Worm (Caenorhabditis elegans) whole organism, L2 larva: ENCODE measurements around the gene R05G9R.1.

Experiments
- elt-3 ChIP-seq: sonication (generic microtip); optimal IDR thresholded peaks from 2 replicates; lab custom pipeline; 2017; ENCODE audit warnings: missing biosample characterization, missing genetic modification characterization
- fos-1 ChIP-seq: fragments of 150-350 bp; optimal IDR thresholded peaks from 2 replicates; lab custom pipeline; 2014; ENCODE audit warnings: missing biosample characterization, missing genetic modification characterization
- lin-39 ChIP-seq: fragments of 150-350 bp; optimal IDR thresholded peaks from 2 replicates; lab custom pipeline; 2014; ENCODE audit warnings: missing biosample characterization, missing genetic modification reagents, missing genetic modification characterization
- lsy-2 ChIP-seq, 2 experiments: fragments of 150-350 bp in 1 of 2; sonication (generic microtip) in 1 of 2; optimal IDR thresholded peaks; 2 replicates each; lab custom pipeline; 2014 to 2017; ENCODE audit warnings: missing biosample characterization in 2 of 2, missing genetic modification characterization in 2 of 2
- nhr-237 ChIP-seq: fragments of 150-350 bp; optimal IDR thresholded peaks from 2 replicates; lab custom pipeline; 2014; ENCODE audit warnings: missing biosample characterization, missing genetic modification characterization
- nhr-25 ChIP-seq: fragments of 150-350 bp; sonication (generic microtip); optimal IDR thresholded peaks from 3 replicates; lab custom pipeline; 2014; ENCODE audit warnings: missing biosample characterization, missing genetic modification characterization
- nhr-77 ChIP-seq: fragments of 150-350 bp; optimal IDR thresholded peaks from 2 replicates; lab custom pipeline; 2014; ENCODE audit warnings: missing biosample characterization, missing genetic modification characterization
- ztf-11 ChIP-seq: sonication (generic microtip); optimal IDR thresholded peaks from 2 replicates; lab custom pipeline; 2017; ENCODE audit warnings: missing biosample characterization, missing genetic modification characterization

DNA sequence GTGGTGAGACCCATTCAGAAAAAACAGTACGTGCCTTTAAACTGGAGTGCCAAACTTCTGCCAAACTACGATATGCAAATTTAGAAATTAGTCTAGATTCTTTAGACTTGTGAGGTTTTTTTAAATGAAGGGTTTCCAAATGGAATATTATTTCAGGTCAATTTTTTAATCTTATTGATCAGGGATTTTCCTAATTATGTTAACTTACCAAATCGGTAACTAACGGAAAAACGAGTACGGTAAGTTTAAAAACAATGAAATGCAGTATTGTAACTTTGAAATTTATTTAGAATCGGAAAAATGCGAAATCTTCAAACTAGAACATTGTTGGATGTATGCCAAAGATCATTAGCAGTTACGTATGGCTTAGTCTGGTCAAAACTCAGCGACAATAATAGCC lies 2.5 kb upstream of the R05G9R.1 start, which contains the start of gene C56E6.7:
- TF ChIP-seq nhr-77 (tag; lab: Kevin White, UChicago), result no peak
- no peak for TF ChIP-seq lsy-2 (tag; optimal IDR thresholded peaks at IDR 0.05; lab: Kevin White, UChicago)
- TF ChIP-seq nhr-25 (tag; lab: Kevin White, UChicago), result no peak
- no peak for TF ChIP-seq fos-1 (tag; lab: Kevin White, UChicago)
- no peak for TF ChIP-seq nhr-237 (tag; lab: Kevin White, UChicago)
- no peak for TF ChIP-seq ztf-11 (tag; lab: Kevin White, UChicago)
- no peak for TF ChIP-seq elt-3 (tag; lab: Kevin White, UChicago)
- TF ChIP-seq lin-39, result no peak
